Worm (Caenorhabditis elegans) whole organism, L1 larva: Measurements from ENCODE around the gene Y49F6B.19.

Experiments used
- C04F5.9 ChIP-seq: sonication (generic microtip); optimal IDR thresholded peaks from 2 replicates; lab custom pipeline; 2016; ENCODE audit warnings: missing genetic modification characterization, missing compliant biosample characterization
- C34B4.2 ChIP-seq: sonication (generic microtip); optimal IDR thresholded peaks from 2 replicates; lab custom pipeline; 2017; ENCODE audit warnings: mild to moderate bottlenecking, missing genetic modification characterization, missing compliant biosample characterization
- F16B12.6 ChIP-seq: fragments of 150-350 bp; optimal IDR thresholded peaks from 2 replicates; lab custom pipeline; 2014; ENCODE audit warnings: missing biosample characterization, missing genetic modification characterization
- Y116A8C.19 ChIP-seq: sonication (generic microtip); optimal IDR thresholded peaks from 2 replicates; lab custom pipeline; 2016; ENCODE audit warnings: missing compliant biosample characterization, missing genetic modification characterization, borderline replicate concordance
- aly-2 ChIP-seq: fragments of 150-350 bp; optimal IDR thresholded peaks from 2 replicates; lab custom pipeline; 2014; ENCODE audit warnings: missing biosample characterization, missing genetic modification characterization
- ama-1 ChIP-seq: fragments of 150-350 bp; optimal IDR thresholded peaks from 2 replicates; lab custom pipeline; 2014
- blmp-1 ChIP-seq: fragments of 150-350 bp; optimal IDR thresholded peaks from 2 replicates; lab custom pipeline; 2014; ENCODE audit warnings: missing biosample characterization, missing genetic modification characterization
- ceh-82 ChIP-seq, 3 experiments: fragments of 150-350 bp in 1 of 3; sonication (generic microtip) in 2 of 3; optimal IDR thresholded peaks; 2 replicates each; lab custom pipeline; 2014 to 2017; ENCODE audit warnings: missing biosample characterization in 3 of 3, missing genetic modification characterization in 3 of 3
- ces-1 ChIP-seq: fragments of 150-350 bp; optimal IDR thresholded peaks from 2 replicates; lab custom pipeline; 2014; ENCODE audit warnings: missing biosample characterization, missing genetic modification reagents, missing genetic modification characterization
- dpl-1 ChIP-seq, 3 experiments: fragments of 150-350 bp in 2 of 3; sonication (generic microtip) in 1 of 3; optimal IDR thresholded peaks; 2 replicates each; lab custom pipeline; 2014 to 2017; ENCODE audit warnings: missing biosample characterization in 3 of 3, missing genetic modification characterization in 3 of 3, missing genetic modification reagents in 3 of 3
- dsc-1 ChIP-seq: sonication (generic microtip); optimal IDR thresholded peaks from 2 replicates; lab custom pipeline; 2016; ENCODE audit warnings: mild to moderate bottlenecking, missing genetic modification characterization, missing compliant biosample characterization
- efl-1 ChIP-seq, 4 experiments: fragments of 150-350 bp; optimal IDR thresholded peaks in 3 of 4; peaks in 1 of 4; 1 replicate in 1 of 4; 2 replicates in 3 of 4; lab custom pipeline; 2014; ENCODE audit warnings: missing biosample characterization in 2 of 4, missing genetic modification characterization in 2 of 4, missing genetic modification reagents in 2 of 4
- egl-13 ChIP-seq: sonication (generic microtip); optimal IDR thresholded peaks from 2 replicates; lab custom pipeline; 2016; ENCODE audit warnings: missing genotype, missing genetic modification reagents, missing genetic modification characterization, missing compliant biosample characterization
- elt-2 ChIP-seq: sonication (generic microtip); optimal IDR thresholded peaks from 2 replicates; lab custom pipeline; 2016; ENCODE audit warnings: missing genetic modification characterization, mild to moderate bottlenecking, inconsistent platforms, missing compliant biosample characterization, missing genetic modification reagents
- elt-3 ChIP-seq, 6 experiments: fragments of 150-350 bp in 1 of 6; sonication (generic microtip); optimal IDR thresholded peaks; 2 replicates each; lab custom pipeline; 2017 to 2018; ENCODE audit warnings: missing biosample characterization in 6 of 6, missing genetic modification characterization in 6 of 6, inconsistent platforms in 1 of 6
- ets-5 ChIP-seq: fragments of 200-800 bp; sonication (Bioruptor generic); IDR thresholded peaks from 2 replicates; pipeline ENCODE4 v1.3.6; 2022; ENCODE audit warnings: missing genetic modification characterization, missing compliant biosample characterization
- fkh-10 ChIP-seq: sonication (generic microtip); optimal IDR thresholded peaks from 2 replicates; lab custom pipeline; 2017; ENCODE audit warnings: missing biosample characterization, missing genetic modification reagents, missing genetic modification characterization
- fkh-4 ChIP-seq: sonication (generic microtip); optimal IDR thresholded peaks from 2 replicates; lab custom pipeline; 2016; ENCODE audit warnings: missing compliant biosample characterization, missing genetic modification characterization, borderline replicate concordance
- fos-1 ChIP-seq: fragments of 150-350 bp; optimal IDR thresholded peaks from 2 replicates; lab custom pipeline; 2014; ENCODE audit warnings: missing biosample characterization, missing genetic modification characterization
- grh-1 ChIP-seq: fragments of 200-800 bp; sonication (Bioruptor generic); IDR thresholded peaks from 2 replicates; pipeline ENCODE4 v1.3.6; 2022; ENCODE audit warnings: missing genetic modification reagents, missing genetic modification characterization, missing compliant biosample characterization
- hlh-17 ChIP-seq: fragments of 200-800 bp; sonication (Bioruptor generic); optimal IDR thresholded peaks from 2 replicates; lab custom pipeline; 2018; ENCODE audit warnings: missing genetic modification characterization, mild to moderate bottlenecking, missing compliant biosample characterization, moderate library complexity, borderline replicate concordance
- hlh-4 ChIP-seq: sonication (generic microtip); optimal IDR thresholded peaks from 2 replicates; lab custom pipeline; 2016; ENCODE audit warnings: mild to moderate bottlenecking, missing genetic modification characterization, missing compliant biosample characterization
- hpl-2 ChIP-seq: fragments of 150-350 bp; optimal IDR thresholded peaks from 2 replicates; lab custom pipeline; 2014; ENCODE audit warnings: missing biosample characterization, missing genetic modification reagents, missing genetic modification characterization
- isw-1 ChIP-seq: fragments of 200-800 bp; sonication (Bioruptor generic); IDR thresholded peaks from 2 replicates; pipeline ENCODE4 v1.3.6; 2022; ENCODE audit warnings: missing genetic modification characterization, missing compliant biosample characterization
- lin-13 ChIP-seq: fragments of 150-350 bp; optimal IDR thresholded peaks from 2 replicates; lab custom pipeline; 2014; ENCODE audit warnings: missing biosample characterization, missing genetic modification reagents, missing genetic modification characterization
- lin-14 ChIP-seq: fragments of 200-800 bp; sonication (Bioruptor generic); optimal IDR thresholded peaks from 2 replicates; lab custom pipeline; 2018; ENCODE audit warnings: mild to moderate bottlenecking, missing genetic modification characterization, moderate library complexity, missing compliant biosample characterization
- lin-15B ChIP-seq: fragments of 150-350 bp; sonication (generic microtip); optimal IDR thresholded peaks from 3 replicates; lab custom pipeline; 2014; ENCODE audit warnings: missing biosample characterization, missing genetic modification characterization
- lin-35 ChIP-seq, 2 experiments: fragments of 150-350 bp; optimal IDR thresholded peaks; 2 replicates each; lab custom pipeline; 2014; ENCODE audit warnings: missing biosample characterization in 2 of 2, missing genetic modification characterization in 2 of 2, missing genetic modification reagents in 2 of 2
- lir-3 ChIP-seq: sonication (generic microtip); optimal IDR thresholded peaks from 2 replicates; lab custom pipeline; 2016; ENCODE audit warnings: mild to moderate bottlenecking, missing genetic modification characterization, moderate library complexity, missing compliant biosample characterization; ENCODE audit not compliant: poor library complexity
- lsy-2 ChIP-seq, 2 experiments: fragments of 150-350 bp; optimal IDR thresholded peaks; 2 replicates each; lab custom pipeline; 2014; ENCODE audit warnings: missing biosample characterization in 2 of 2, missing genetic modification characterization in 2 of 2
- mab-9 ChIP-seq: fragments of 200-800 bp; sonication (Bioruptor generic); IDR thresholded peaks from 2 replicates; pipeline ENCODE4 v1.3.6; 2022; ENCODE audit warnings: missing genetic modification reagents, missing genetic modification characterization, missing compliant biosample characterization
- mef-2 ChIP-seq: fragments of 150-350 bp; optimal IDR thresholded peaks from 2 replicates; lab custom pipeline; 2014; ENCODE audit warnings: missing biosample characterization, missing genetic modification characterization
- nhr-11 ChIP-seq: fragments of 150-350 bp; optimal IDR thresholded peaks from 2 replicates; lab custom pipeline; 2014; ENCODE audit warnings: missing biosample characterization, missing genetic modification characterization
- nhr-12 ChIP-seq: sonication (generic microtip); optimal IDR thresholded peaks from 2 replicates; lab custom pipeline; 2017; ENCODE audit warnings: missing biosample characterization, missing genetic modification characterization
- nhr-20 ChIP-seq: sonication (generic microtip); optimal IDR thresholded peaks from 2 replicates; lab custom pipeline; 2016; ENCODE audit warnings: mild to moderate bottlenecking, missing genetic modification characterization, missing compliant biosample characterization
- nhr-47 ChIP-seq: sonication (generic microtip); optimal IDR thresholded peaks from 2 replicates; lab custom pipeline; 2016; ENCODE audit warnings: mild to moderate bottlenecking, missing genetic modification characterization, moderate library complexity, missing compliant biosample characterization
- nhr-76 ChIP-seq: sonication (generic microtip); optimal IDR thresholded peaks from 2 replicates; lab custom pipeline; 2017; ENCODE audit warnings: missing biosample characterization, missing genetic modification characterization
- nhr-77 ChIP-seq: fragments of 150-350 bp; optimal IDR thresholded peaks from 2 replicates; lab custom pipeline; 2014; ENCODE audit warnings: missing biosample characterization, missing genetic modification characterization
- nhr-84 ChIP-seq: sonication (generic microtip); optimal IDR thresholded peaks from 2 replicates; lab custom pipeline; 2017; ENCODE audit warnings: missing biosample characterization, missing genetic modification characterization
- nhr-85 ChIP-seq: sonication (generic microtip); peaks from one replicate; lab custom pipeline; 2016; ENCODE audit warnings: missing genetic modification characterization, inconsistent platforms, missing compliant biosample characterization
- pag-3 ChIP-seq: sonication (generic microtip); optimal IDR thresholded peaks from 2 replicates; lab custom pipeline; 2017; ENCODE audit warnings: missing genetic modification characterization, mild to moderate bottlenecking, missing compliant biosample characterization, antibody characterized with exemption, borderline replicate concordance; ENCODE audit not compliant: insufficient read depth
- skn-1 ChIP-seq: fragments of 150-350 bp; optimal IDR thresholded peaks from 2 replicates; lab custom pipeline; 2014; ENCODE audit warnings: missing biosample characterization, missing genetic modification characterization
- snpc-4 ChIP-seq: fragments of 150-350 bp; optimal IDR thresholded peaks from 2 replicates; lab custom pipeline; 2014; ENCODE audit warnings: missing biosample characterization, missing genetic modification characterization
- snu-23 ChIP-seq: sonication (generic microtip); optimal IDR thresholded peaks from 2 replicates; lab custom pipeline; 2016; ENCODE audit warnings: missing genetic modification characterization, missing compliant biosample characterization
- sox-4 ChIP-seq: sonication (generic microtip); optimal IDR thresholded peaks from 2 replicates; lab custom pipeline; 2016; ENCODE audit warnings: missing genetic modification characterization, missing compliant biosample characterization
- swsn-7 ChIP-seq: sonication (generic microtip); optimal IDR thresholded peaks from 2 replicates; lab custom pipeline; 2016; ENCODE audit warnings: missing genetic modification characterization, missing compliant biosample characterization
- tlp-1 ChIP-seq: fragments of 150-350 bp; optimal IDR thresholded peaks from 2 replicates; lab custom pipeline; 2014; ENCODE audit warnings: missing biosample characterization, missing genetic modification characterization
- unc-30 ChIP-seq: sonication (generic microtip); optimal IDR thresholded peaks from 2 replicates; lab custom pipeline; 2017; ENCODE audit warnings: missing biosample characterization, missing genetic modification characterization
- unc-62 ChIP-seq: fragments of 150-350 bp; optimal IDR thresholded peaks from 2 replicates; lab custom pipeline; 2014; ENCODE audit warnings: missing biosample characterization, missing genetic modification reagents, missing genetic modification characterization
- unc-98 ChIP-seq: fragments of 200-800 bp; sonication (Bioruptor generic); IDR thresholded peaks from 2 replicates; pipeline ENCODE4 v1.3.6; 2022; ENCODE audit warnings: missing genetic modification characterization, missing compliant biosample characterization
- vab-15 ChIP-seq: sonication (generic microtip); optimal IDR thresholded peaks from 2 replicates; lab custom pipeline; 2017; ENCODE audit warnings: missing genotype, mild to moderate bottlenecking, missing genetic modification characterization, missing compliant biosample characterization
- zag-1 ChIP-seq: fragments of 150-350 bp; optimal IDR thresholded peaks from 2 replicates; lab custom pipeline; 2014; ENCODE audit warnings: missing biosample characterization, missing genetic modification characterization
- ztf-11 ChIP-seq, 2 experiments: sonication (generic microtip); optimal IDR thresholded peaks; 2 replicates each; lab custom pipeline; 2016 to 2017; ENCODE audit warnings: missing genetic modification characterization in 2 of 2, missing biosample characterization in 1 of 2, missing compliant biosample characterization in 1 of 2
- ztf-4 ChIP-seq: fragments of 150-350 bp; optimal IDR thresholded peaks from 2 replicates; lab custom pipeline; 2014; ENCODE audit warnings: missing biosample characterization, missing genetic modification characterization

The Y49F6B.19 gene

ce11 chrII:3547282-3547681, 35.1 kb upstream of the Y49F6B.19 start:
- TF ChIP-seq ces-1 (GFP tag; lab: Kevin White, UChicago), result no peak
- TF ChIP-seq elt-2 (tag; lab: Kevin White, UChicago), result no peak
- no peak for TF ChIP-seq unc-30
- TF ChIP-seq F16B12.6 (tag; lab: Kevin White, UChicago), result peak; percentile 36
- TF ChIP-seq nhr-84 (tag; lab: Kevin White, UChicago), result no peak
- no peak for TF ChIP-seq Y116A8C.19
- TF ChIP-seq lin-13 (GFP tag; lab: Kevin White, UChicago), result no peak
- no peak for TF ChIP-seq vab-15 (tag; lab: Kevin White, UChicago)
- TF ChIP-seq lin-15B, result no peak
- no peak for TF ChIP-seq unc-98
- TF ChIP-seq aly-2 (tag; lab: Kevin White, UChicago), result no peak
- TF ChIP-seq hpl-2, result no peak
- TF ChIP-seq blmp-1 (tag; lab: Kevin White, UChicago), result no peak
- no peak for TF ChIP-seq lir-3 (tag; lab: Kevin White, UChicago)
- TF ChIP-seq hlh-4 (tag; lab: Kevin White, UChicago), result no peak
- no peak for TF ChIP-seq nhr-11 (tag; lab: Kevin White, UChicago)
- TF ChIP-seq nhr-20, result no peak
- no peak for TF ChIP-seq grh-1 (GFP tag; lab: Robert Waterston, UW)
- TF ChIP-seq lsy-2 (tag; optimal IDR thresholded peaks at IDR 0.05; lab: Kevin White, UChicago), result peak; percentile 36 to 47
- TF ChIP-seq zag-1, result no peak
- peak in 2 of 3 experiments; percentile 21 to 29 for TF ChIP-seq ceh-82 (tag; optimal IDR thresholded peaks at IDR 0.05; lab: Kevin White, UChicago)
- TF ChIP-seq elt-3 (tag; optimal IDR thresholded peaks at IDR 0.05; lab: Kevin White, UChicago), result no peak
- TF ChIP-seq lin-14, result peak; percentile 89
- TF ChIP-seq snu-23 (GFP tag; lab: Kevin White, UChicago), result no peak
- no peak for TF ChIP-seq C34B4.2
- peak in 1 of 2 experiments; percentile 21 for TF ChIP-seq lin-35 (GFP tag; optimal IDR thresholded peaks at IDR 0.05; lab: Kevin White, UChicago)
- TF ChIP-seq nhr-85 (tag; lab: Kevin White, UChicago), result no peak
- TF ChIP-seq ztf-4 (tag; lab: Kevin White, UChicago), result no peak
- TF ChIP-seq skn-1, result no peak
- TF ChIP-seq C04F5.9 (tag; lab: Kevin White, UChicago), result no peak
- TF ChIP-seq tlp-1 (tag; lab: Kevin White, UChicago), result no peak
- TF ChIP-seq efl-1 (optimal IDR thresholded peaks at IDR 0.05; lab: Kevin White, UChicago), result peak; percentile 47 to 65
- TF ChIP-seq efl-1 (GFP tag; optimal IDR thresholded peaks at IDR 0.05 in 1 of 2; lab: Kevin White, UChicago), result peak; percentile 30 to 76
- TF ChIP-seq ztf-11 (tag; optimal IDR thresholded peaks at IDR 0.05; lab: Kevin White, UChicago), result no peak
- no peak for TF ChIP-seq hlh-17 (GFP tag; lab: Kevin White, UChicago)
- TF ChIP-seq isw-1 (GFP tag; lab: Robert Waterston, UW), result no peak
- TF ChIP-seq fkh-4 (tag; lab: Kevin White, UChicago), result no peak
- no peak for TF ChIP-seq pag-3 (tag; lab: Kevin White, UChicago)
- no peak for TF ChIP-seq snpc-4 (tag; lab: Kevin White, UChicago)
- TF ChIP-seq mab-9, result no peak
- TF ChIP-seq dpl-1 (GFP tag; optimal IDR thresholded peaks at IDR 0.05; lab: Kevin White, UChicago), result peak in 1 of 3 experiments; percentile 15
- TF ChIP-seq dsc-1, result no peak
- no peak for TF ChIP-seq mef-2 (tag; lab: Kevin White, UChicago)
- no peak for TF ChIP-seq egl-13 (tag; lab: Kevin White, UChicago)
- TF ChIP-seq nhr-77 (tag; lab: Kevin White, UChicago), result no peak
- TF ChIP-seq fos-1 (tag; lab: Kevin White, UChicago), result no peak
- no peak for TF ChIP-seq nhr-76 (tag; lab: Kevin White, UChicago)
- TF ChIP-seq unc-62 (GFP tag; lab: Kevin White, UChicago), result no peak
- TF ChIP-seq nhr-47 (tag; lab: Kevin White, UChicago), result peak; percentile 42
- TF ChIP-seq nhr-12, result no peak
- TF ChIP-seq sox-4 (tag; lab: Kevin White, UChicago), result no peak
- no peak for TF ChIP-seq ama-1
- no peak for TF ChIP-seq ets-5
- peak; percentile 44 for TF ChIP-seq fkh-10
- TF ChIP-seq swsn-7 (tag; lab: Kevin White, UChicago), result no peak
